Worm (Caenorhabditis elegans) whole organism, L2 larva: Measurements from ENCODE around the gene ZK1010.12.

Experiments
- fos-1 ChIP-seq: fragments of 150-350 bp; optimal IDR thresholded peaks from 2 replicates; lab custom pipeline; 2014; ENCODE audit warnings: missing biosample characterization, missing genetic modification characterization
- nhr-12 ChIP-seq: fragments of 150-350 bp; optimal IDR thresholded peaks from 2 replicates; lab custom pipeline; 2014; ENCODE audit warnings: missing biosample characterization, missing genetic modification characterization
- unc-62 ChIP-seq: fragments of 150-350 bp; optimal IDR thresholded peaks from 2 replicates; lab custom pipeline; 2014; ENCODE audit warnings: missing biosample characterization, missing genetic modification reagents, missing genetic modification characterization

DNA sequence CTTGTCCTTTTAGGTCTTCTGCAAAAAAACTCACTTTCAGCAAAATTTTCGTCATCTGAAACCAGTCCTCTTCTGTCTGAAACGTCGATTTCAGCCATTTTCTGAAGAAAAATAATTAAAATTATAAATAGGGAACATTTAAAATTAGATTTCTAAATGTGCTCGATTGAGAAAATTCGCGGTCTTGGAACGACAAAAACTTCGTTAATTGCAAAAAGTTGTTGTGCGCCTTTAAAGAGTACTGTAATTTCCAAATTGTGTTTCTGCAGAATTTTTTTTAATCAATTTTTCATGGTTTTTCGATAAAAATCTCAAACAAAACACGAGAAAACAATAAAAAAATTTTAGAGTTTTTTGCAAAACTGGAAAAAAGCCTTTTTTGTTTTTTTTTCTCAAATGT lies 24.2 kb upstream of the ZK1010.12 start, which contains the start of gene ttm-1:
- TF ChIP-seq unc-62 (GFP tag; lab: Kevin White, UChicago) (no peak), nhr-12 (tag; lab: Kevin White, UChicago) (no peak), fos-1 (tag; lab: Kevin White, UChicago) (no peak)
